Worm (Caenorhabditis elegans): ENCODE results near the gene CC8.3.

Gene CC8.3

DNA sequence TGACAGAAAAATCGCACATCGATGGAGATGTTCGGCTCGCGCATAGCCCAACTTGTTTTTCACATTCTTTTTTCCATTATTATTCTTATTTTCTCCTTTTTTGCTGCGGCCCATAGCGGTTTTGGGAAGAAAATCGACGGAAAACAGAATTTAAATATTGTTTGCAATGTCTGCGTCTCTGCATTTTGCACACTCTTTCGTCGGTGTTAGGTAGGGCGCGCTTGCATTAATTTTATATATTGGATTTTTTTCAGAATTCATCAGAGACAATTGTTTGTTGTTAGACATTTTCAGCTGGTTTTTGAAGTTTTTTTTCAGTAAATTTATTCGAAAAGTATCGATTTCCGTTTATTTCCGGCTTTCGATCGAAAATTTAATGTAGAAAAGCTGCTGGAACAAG, 43.0 kb downstream of the CC8.3 start, which contains the start of gene Y37E11B.6:
Gene Y37E11B.6 (minus strand): TSS at position 181 of the 400 bp plus-strand sequence.
- TF ChIP-seq W03F9.2 (tag; optimal IDR thresholded peaks at IDR 0.05) (no peak), him-1 (tag; optimal IDR thresholded peaks at IDR 0.05) (no peak), dao-5 (tag; optimal IDR thresholded peaks at IDR 0.05) (no peak)

- no peak for TF ChIP-seq W03F9.2 (tag; optimal IDR thresholded peaks at IDR 0.05)
- no peak for TF ChIP-seq dao-5 (tag; optimal IDR thresholded peaks at IDR 0.05)
- no peak for TF ChIP-seq him-1 (tag; optimal IDR thresholded peaks at IDR 0.05)
Measured at ce11 chrIV:3598452-3598851, 43.6 kb downstream of the CC8.3 start, which contains the start of gene Y37E11B.5. Gene Y37E11B.5 (minus strand): TSS chrIV:3598552.

- no peak for TF ChIP-seq dao-5 (tag; optimal IDR thresholded peaks at IDR 0.05)
Measured at ce11 chrIV:3597356-3597755, 44.7 kb downstream of the CC8.3 start.

DNA sequence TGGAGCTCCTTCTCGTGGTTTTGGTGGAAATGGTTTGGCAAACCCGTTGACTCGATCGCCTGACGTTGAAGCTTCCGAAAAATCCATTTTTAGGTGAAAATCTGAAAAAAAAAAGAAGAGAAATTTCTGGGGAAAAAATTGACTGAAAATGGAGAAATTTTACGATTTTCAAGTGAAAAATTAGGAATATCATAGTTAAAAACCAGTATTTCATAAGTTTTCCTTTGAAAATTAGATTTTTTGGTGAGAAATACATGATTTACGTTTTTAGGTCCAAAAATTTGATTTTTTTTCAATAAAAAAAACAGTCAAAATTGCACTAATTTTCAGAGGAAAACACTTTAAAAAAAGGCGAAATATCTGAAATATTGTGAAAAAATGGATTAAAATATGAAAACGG, 48.6 kb downstream of the CC8.3 start, which contains the start of gene taf-2:
Gene taf-2 (minus strand): TSS at position 101 of the 400 bp plus-strand sequence.
- TF ChIP-seq dao-5 (tag; optimal IDR thresholded peaks at IDR 0.05) (no peak), him-1 (tag; optimal IDR thresholded peaks at IDR 0.05) (no peak), W03F9.2 (tag; optimal IDR thresholded peaks at IDR 0.05) (no peak)
